Fruit fly (Drosophila melanogaster) whole organism, wandering third instar larva: ENCODE results near the gene Sf3a1.

ENCODE experiments used
- Abd-B ChIP-seq: fragments of >200 bp; optimal IDR thresholded peaks from 2 replicates; lab custom pipeline; 2017; ENCODE audit warnings: missing biosample characterization, missing genetic modification characterization
- CG32264 ChIP-seq: fragments of 200-800 bp; sonication (Bioruptor generic); optimal IDR thresholded peaks from 2 replicates; lab custom pipeline; 2016; ENCODE audit warnings: missing biosample characterization, missing genetic modification characterization
- CG9705 ChIP-seq: fragments of 200-800 bp; sonication (Bioruptor generic); optimal IDR thresholded peaks from 2 replicates; lab custom pipeline; 2018; ENCODE audit warnings: missing biosample characterization, mild to moderate bottlenecking, missing genetic modification characterization
- Dfd ChIP-seq: fragments of >200 bp; optimal IDR thresholded peaks from 2 replicates; lab custom pipeline; 2017; ENCODE audit warnings: missing biosample characterization, missing genetic modification characterization
- Dif ChIP-seq: fragments of 200-275, 200-300 bp; sonication (Bioruptor generic); optimal IDR thresholded peaks from 2 replicates; lab custom pipeline; 2018; ENCODE audit warnings: missing biosample characterization, missing genetic modification characterization; ENCODE audit not compliant: partially characterized antibody
- HLH106 ChIP-seq: fragments of 200-800 bp; optimal IDR thresholded peaks from 3 replicates; lab custom pipeline; 2019; ENCODE audit warnings: missing biosample characterization, mild to moderate bottlenecking, missing genetic modification characterization, moderate library complexity
- Hnf4 ChIP-seq: fragments of 200-800 bp; sonication (Bioruptor generic); optimal IDR thresholded peaks from 2 replicates; lab custom pipeline; 2016; ENCODE audit warnings: missing biosample characterization, mild to moderate bottlenecking, missing genetic modification characterization
- Hr83 ChIP-seq: fragments of 200-300 bp; sonication (Bioruptor generic); optimal IDR thresholded peaks from 2 replicates; lab custom pipeline; 2016; ENCODE audit warnings: missing biosample characterization, mild to moderate bottlenecking, missing genetic modification characterization, moderate library complexity; ENCODE audit not compliant: poor library complexity, severe bottlenecking
- Jra ChIP-seq: sonication (Bioruptor generic); optimal IDR thresholded peaks from 2 replicates; lab custom pipeline; 2016; ENCODE audit warnings: missing biosample characterization, missing genetic modification characterization
- Mio ChIP-seq: sonication (Bioruptor generic); optimal IDR thresholded peaks from 2 replicates; lab custom pipeline; 2016; ENCODE audit warnings: missing biosample characterization, missing genetic modification characterization
- Myc ChIP-seq: fragments of >200 bp; optimal IDR thresholded peaks from 2 replicates; lab custom pipeline; 2017
- N ChIP-seq: fragments of >200 bp; optimal IDR thresholded peaks from 2 replicates; lab custom pipeline; 2018; ENCODE audit warnings: missing biosample characterization, missing external identifiers, missing genetic modification characterization
- OdsH ChIP-seq: fragments of 200-800 bp; sonication (Bioruptor generic); optimal IDR thresholded peaks from 2 replicates; lab custom pipeline; 2016; ENCODE audit warnings: missing biosample characterization, mild to moderate bottlenecking, missing genetic modification characterization
- Sp1 ChIP-seq: fragments of 200-800 bp; sonication (Bioruptor generic); optimal IDR thresholded peaks from 3 replicates; lab custom pipeline; 2019; ENCODE audit warnings: missing biosample characterization, mild to moderate bottlenecking, missing genetic modification characterization, moderate library complexity
- Vsx2 ChIP-seq: fragments of 200-300, 225-300 bp; sonication (Bioruptor generic); optimal IDR thresholded peaks from 2 replicates; lab custom pipeline; 2018; ENCODE audit warnings: missing biosample characterization, missing genetic modification characterization; ENCODE audit not compliant: partially characterized antibody
- br ChIP-seq: fragments of 200-800 bp; sonication (Bioruptor generic); optimal IDR thresholded peaks from 2 replicates; lab custom pipeline; 2016; ENCODE audit warnings: missing biosample characterization, missing genetic modification characterization
- brk ChIP-seq: fragments of 200-800 bp; sonication (Bioruptor generic); optimal IDR thresholded peaks from 2 replicates; lab custom pipeline; 2016; ENCODE audit warnings: missing biosample characterization, mild to moderate bottlenecking, missing genetic modification characterization
- dl ChIP-seq, 2 experiments: fragments of 175-275, 200-275 bp in 1 of 2; fragments of 200-275 bp in 1 of 2; sonication (Bioruptor generic); optimal IDR thresholded peaks; lab custom pipeline; 2018; ENCODE audit warnings: mild to moderate bottlenecking in 2 of 2, missing biosample characterization in 2 of 2, missing genetic modification characterization in 2 of 2, moderate library complexity in 2 of 2; ENCODE audit not compliant: partially characterized antibody in 2 of 2, insufficient read depth in 1 of 2
- dmrt93B ChIP-seq: fragments of 200-800 bp; sonication (Bioruptor generic); optimal IDR thresholded peaks from 2 replicates; lab custom pipeline; 2018; ENCODE audit warnings: missing biosample characterization, mild to moderate bottlenecking, missing genetic modification characterization
- dsf ChIP-seq: sonication (Bioruptor generic); optimal IDR thresholded peaks from 2 replicates; lab custom pipeline; 2016; ENCODE audit warnings: missing biosample characterization, missing genetic modification characterization, borderline replicate concordance
- ey ChIP-seq: fragments of 200-800 bp; sonication (Bioruptor generic); optimal IDR thresholded peaks from 2 replicates; lab custom pipeline; 2016; ENCODE audit warnings: missing biosample characterization, missing genetic modification characterization
- foxo ChIP-seq, 2 experiments: fragments of 200-800 bp; sonication (Bioruptor generic); optimal IDR thresholded peaks; 2 replicates in 1 of 2; 3 replicates in 1 of 2; lab custom pipeline; 2016 to 2017; ENCODE audit warnings: missing biosample characterization in 2 of 2, missing genetic modification characterization in 2 of 2
- fru ChIP-seq: fragments of 200-800 bp; sonication (Bioruptor generic); optimal IDR thresholded peaks from 3 replicates; lab custom pipeline; 2016; ENCODE audit warnings: missing biosample characterization, mild to moderate bottlenecking, missing genetic modification characterization
- h ChIP-seq: fragments of 200-800 bp; sonication (Bioruptor generic); optimal IDR thresholded peaks from 3 replicates; lab custom pipeline; 2016; ENCODE audit warnings: missing biosample characterization, mild to moderate bottlenecking, missing genetic modification characterization
- jim ChIP-seq: fragments of 175-275, 200-325 bp; sonication (Bioruptor generic); optimal IDR thresholded peaks from 2 replicates; lab custom pipeline; 2016; ENCODE audit warnings: missing biosample characterization, mild to moderate bottlenecking, missing genetic modification characterization
- pan ChIP-seq: fragments of >200 bp; optimal IDR thresholded peaks from 2 replicates; lab custom pipeline; 2017
- psq ChIP-seq: fragments of 200-800 bp; sonication (Bioruptor generic); optimal IDR thresholded peaks from 3 replicates; lab custom pipeline; 2017; ENCODE audit warnings: missing biosample characterization, mild to moderate bottlenecking, missing genetic modification characterization, moderate library complexity
- rgr ChIP-seq: fragments of 200-800 bp; sonication (Bioruptor generic); optimal IDR thresholded peaks from 3 replicates; lab custom pipeline; 2016; ENCODE audit warnings: missing biosample characterization, mild to moderate bottlenecking, missing genetic modification characterization
- sage ChIP-seq: fragments of 200-800 bp; sonication (Bioruptor generic); optimal IDR thresholded peaks from 2 replicates; lab custom pipeline; 2016; ENCODE audit warnings: missing biosample characterization, mild to moderate bottlenecking, missing genetic modification characterization
- sv ChIP-seq: fragments of 200-800 bp; sonication (Bioruptor generic); optimal IDR thresholded peaks from 3 replicates; lab custom pipeline; 2016; ENCODE audit warnings: missing biosample characterization, missing genetic modification characterization
- tai ChIP-seq: sonication (Bioruptor generic); optimal IDR thresholded peaks from 2 replicates; lab custom pipeline; 2016; ENCODE audit warnings: missing biosample characterization, missing genetic modification characterization
- woc ChIP-seq: sonication (Bioruptor generic); optimal IDR thresholded peaks from 2 replicates; lab custom pipeline; 2016; ENCODE audit warnings: missing biosample characterization, mild to moderate bottlenecking, missing genetic modification characterization

Gene Sf3a1

DNA sequence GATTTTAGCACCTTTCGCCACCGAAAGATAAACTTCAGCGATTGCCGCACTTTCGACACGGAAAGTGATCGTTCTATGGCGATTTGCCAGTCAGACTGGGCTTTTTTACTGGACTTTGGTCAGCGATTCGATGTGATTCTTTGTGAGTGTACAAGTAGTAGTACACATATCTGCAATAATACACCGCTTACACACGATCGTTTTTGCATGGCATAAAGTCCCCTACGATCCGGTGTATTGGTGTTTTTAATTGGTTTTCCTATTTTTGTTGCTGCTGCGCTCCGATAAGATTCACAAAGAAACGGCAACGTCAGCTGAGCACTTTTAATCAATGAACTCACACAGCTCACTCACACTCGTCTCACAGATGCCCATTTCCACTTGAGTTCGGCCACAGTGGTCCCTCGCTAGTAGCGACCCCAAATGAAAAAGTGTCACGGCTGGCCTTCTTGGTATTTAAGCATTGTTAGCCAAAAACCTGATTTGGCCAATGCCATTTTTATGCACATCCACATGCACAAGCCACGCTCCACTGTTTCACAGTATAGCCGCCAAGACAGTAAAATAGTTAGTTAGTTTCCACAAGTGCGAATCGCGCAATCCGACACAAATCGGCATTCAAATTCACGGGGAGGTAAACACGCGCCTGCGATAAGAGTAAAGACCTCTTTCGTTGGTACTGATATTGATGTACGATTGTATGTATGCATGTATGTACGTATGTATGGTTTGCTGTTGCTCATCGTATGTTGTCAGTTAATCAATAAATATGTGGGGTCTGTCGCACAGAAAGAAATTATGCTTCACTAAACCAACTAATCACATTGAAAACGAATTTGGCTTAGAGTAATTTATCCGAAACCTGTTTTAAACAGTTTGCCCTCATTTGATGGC, 15.7 kb downstream of the Sf3a1 start (continued):
- peak; percentile 87 for TF ChIP-seq woc
- TF ChIP-seq CG32264 = peak; percentile 90
- peak; percentile 86 for TF ChIP-seq Sp1 (GFP tag; lab: Kevin White, UChicago)
- no peak for TF ChIP-seq jim (GFP tag; lab: Kevin White, UChicago)
- TF ChIP-seq Dfd (GFP tag; lab: Kevin White, UChicago) = no peak
- peak; percentile 95 for TF ChIP-seq fru
- peak; percentile 49 for TF ChIP-seq Hr83
- TF ChIP-seq OdsH = peak; percentile 93
- peak; percentile 64 for TF ChIP-seq CG9705 (GFP tag; lab: Kevin White, UChicago)
- TF ChIP-seq dl (GFP tag; optimal IDR thresholded peaks at IDR 0.05; lab: Kevin White, UChicago; ENCODE audit: insufficient read depth in 1 of 2, partially characterized antibody in 2 of 2) = no peak
- TF ChIP-seq brk = peak; percentile 24

DNA sequence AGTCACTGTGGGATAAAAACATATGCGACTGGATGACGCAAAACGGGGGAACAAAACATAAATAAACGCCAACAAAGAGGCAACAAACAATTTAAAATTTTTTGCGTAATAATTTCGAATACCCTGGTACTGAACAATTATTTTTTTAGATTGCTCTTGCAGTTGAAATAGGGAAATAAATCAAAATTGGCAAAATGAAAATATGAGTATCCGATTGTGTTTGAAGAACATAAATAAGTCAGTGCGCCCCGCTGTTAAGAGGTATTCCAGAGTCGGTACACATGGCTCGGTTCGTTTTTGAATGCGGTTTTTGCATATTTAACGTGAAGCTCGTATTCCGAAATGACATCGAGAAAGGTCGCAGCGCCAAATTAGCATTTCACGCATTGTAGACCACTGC, 16.6 kb downstream of the Sf3a1 start:
- TF ChIP-seq Mio (GFP tag; lab: Kevin White, UChicago) (no peak), sage (GFP tag; lab: Kevin White, UChicago) (no peak), Abd-B (GFP tag; lab: Kevin White, UChicago) (no peak), woc (peak; percentile 1), Sp1 (GFP tag; lab: Kevin White, UChicago) (peak; percentile 11), Dif (GFP tag; lab: Kevin White, UChicago) (no peak), Myc (lab: Kevin White, UChicago) (no peak), foxo (GFP tag; optimal IDR thresholded peaks at IDR 0.05; lab: Kevin White, UChicago) (peak in 1 of 2 experiments; percentile 67), pan (lab: Kevin White, UChicago) (peak; percentile 21), dmrt93B (peak; percentile 46), br (peak; percentile 57), sv (GFP tag; lab: Kevin White, UChicago) (no peak), fru (peak; percentile 66), ey (peak; percentile 50), Hnf4 (GFP tag; lab: Kevin White, UChicago) (peak; percentile 4), h (GFP tag; lab: Kevin White, UChicago) (peak; percentile 35), jim (GFP tag; lab: Kevin White, UChicago) (no peak), HLH106 (peak; percentile 62), OdsH (peak; percentile 32), rgr (GFP tag; lab: Kevin White, UChicago) (peak; percentile 39), psq (GFP tag; lab: Kevin White, UChicago) (peak; percentile 39)

DNA sequence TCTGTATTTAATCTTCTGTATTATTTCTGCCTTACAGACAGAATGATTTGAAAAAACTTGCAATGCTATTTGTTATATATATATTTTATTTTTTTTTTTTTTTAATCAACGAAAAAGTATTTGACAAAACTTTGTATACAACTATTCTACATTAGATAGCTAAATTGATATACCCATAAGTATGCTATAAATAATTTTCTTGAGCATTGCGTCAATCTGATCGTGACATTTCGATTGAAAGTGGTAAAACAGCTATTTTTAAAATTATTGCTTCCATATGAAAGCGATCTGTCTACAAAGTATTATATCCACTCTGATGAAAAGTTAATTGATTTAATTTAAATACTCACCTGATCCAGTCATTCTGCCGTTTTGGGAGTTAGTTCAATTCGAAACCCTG, 17.9 kb downstream of the Sf3a1 start:
- TF ChIP-seq rgr (GFP tag; lab: Kevin White, UChicago) = no peak
- no peak for TF ChIP-seq Hnf4 (GFP tag; lab: Kevin White, UChicago)
- TF ChIP-seq Vsx2 (GFP tag; lab: Kevin White, UChicago) = no peak
- TF ChIP-seq Jra (GFP tag; lab: Kevin White, UChicago) = no peak
- no peak for TF ChIP-seq Myc (lab: Kevin White, UChicago)
- TF ChIP-seq Hr83 = no peak
- TF ChIP-seq brk = no peak
- TF ChIP-seq dmrt93B = no peak
- TF ChIP-seq fru = no peak
- TF ChIP-seq N (GFP tag; lab: Kevin White, UChicago) = no peak
- TF ChIP-seq jim (GFP tag; lab: Kevin White, UChicago) = no peak
- no peak for TF ChIP-seq pan (lab: Kevin White, UChicago)
- TF ChIP-seq CG9705 (GFP tag; lab: Kevin White, UChicago) = no peak
- TF ChIP-seq, all 38 proteins: peak for 0

DNA sequence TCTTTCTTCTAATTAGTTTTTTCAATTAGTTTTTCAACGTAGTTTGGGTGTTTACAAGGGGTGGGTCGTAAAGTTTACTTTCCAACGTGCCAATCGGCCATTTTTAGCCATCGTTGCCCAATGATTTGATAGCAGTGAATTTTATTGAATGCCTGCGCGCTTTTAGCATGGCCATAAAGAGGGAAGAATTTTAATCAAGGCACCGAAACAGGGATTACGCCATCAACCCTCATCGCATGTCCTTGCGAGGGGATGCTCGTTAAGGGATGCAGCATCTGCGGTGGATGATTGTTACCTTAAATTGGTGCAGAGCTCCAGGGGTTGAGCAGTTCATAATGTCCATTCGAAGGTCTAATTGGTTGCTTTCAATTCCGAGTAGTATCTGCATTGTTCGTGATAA, 19.2 kb downstream of the Sf3a1 start:
- no peak for TF ChIP-seq dsf
- TF ChIP-seq tai (GFP tag; lab: Kevin White, UChicago) = no peak
- TF ChIP-seq Dfd (GFP tag; lab: Kevin White, UChicago) = no peak
- no peak for TF ChIP-seq foxo (GFP tag; optimal IDR thresholded peaks at IDR 0.05; lab: Kevin White, UChicago)
- TF ChIP-seq Hr83 = no peak
- no peak for TF ChIP-seq sv (GFP tag; lab: Kevin White, UChicago)
- no peak for TF ChIP-seq N (GFP tag; lab: Kevin White, UChicago)
- no peak for TF ChIP-seq Hnf4 (GFP tag; lab: Kevin White, UChicago)
- TF ChIP-seq HLH106 = no peak
- no peak for TF ChIP-seq fru
- TF ChIP-seq h (GFP tag; lab: Kevin White, UChicago) = no peak
- no peak for TF ChIP-seq Abd-B (GFP tag; lab: Kevin White, UChicago)
- TF ChIP-seq sage (GFP tag; lab: Kevin White, UChicago) = no peak
- TF ChIP-seq Mio (GFP tag; lab: Kevin White, UChicago) = no peak
- TF ChIP-seq OdsH = no peak
- TF ChIP-seq Myc (lab: Kevin White, UChicago) = no peak
- TF ChIP-seq brk = no peak
- TF ChIP-seq, all 38 proteins: peak for 0
